Worm (Caenorhabditis elegans): Measurements from ENCODE around the gene srh-28.

DNA sequence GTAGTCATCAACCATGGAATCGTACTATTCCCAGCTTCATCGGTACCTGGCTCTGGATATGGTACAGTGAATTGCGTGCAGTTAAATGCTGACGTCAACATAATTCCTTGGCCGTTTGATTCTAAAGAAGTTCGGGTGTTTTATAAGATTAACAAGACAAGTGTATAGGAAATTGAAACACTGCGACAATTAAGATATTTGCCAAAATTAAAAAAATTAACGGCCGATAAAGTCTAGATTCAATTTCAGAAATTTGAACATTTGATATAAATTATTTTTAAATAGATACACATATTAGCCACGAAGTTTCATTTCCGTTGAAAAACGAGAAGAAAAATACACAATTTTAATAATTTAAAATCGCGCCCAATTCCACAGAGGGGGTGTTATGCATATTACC lies 30.7 kb upstream of the srh-28 start, which contains the start of gene dmsr-12:
- TF ChIP-seq W03F9.2 (tag; optimal IDR thresholded peaks at IDR 0.05) (no peak), dao-5 (tag; optimal IDR thresholded peaks at IDR 0.05) (no peak), him-1 (tag; optimal IDR thresholded peaks at IDR 0.05) (no peak)
